Fruit fly (Drosophila melanogaster) whole organism, embryonic: ENCODE data around the gene CG31365.

Experiments used
- CG13287 ChIP-seq: fragments of 200-800 bp; sonication (Bioruptor generic); IDR thresholded peaks from 2 replicates; pipeline ENCODE4 v1.3.6; 2022; ENCODE audit warnings: missing biosample characterization, missing genetic modification characterization; ENCODE audit not compliant: partially characterized antibody
- CG13775 ChIP-seq: fragments of 200-800 bp; sonication (Bioruptor generic); optimal IDR thresholded peaks from 3 replicates; lab custom pipeline; 2017; ENCODE audit warnings: missing biosample characterization, mild to moderate bottlenecking, missing genetic modification characterization
- CG7928 ChIP-seq: fragments of 200-800 bp; sonication (Bioruptor generic); optimal IDR thresholded peaks from 2 replicates; lab custom pipeline; 2017; ENCODE audit warnings: missing biosample characterization, mild to moderate bottlenecking, missing genetic modification characterization
- Scr ChIP-seq: fragments of 200-800 bp; sonication (Bioruptor generic); IDR thresholded peaks from 2 replicates; pipeline ENCODE4 v1.3.6; 2022; ENCODE audit warnings: missing biosample characterization, missing genetic modification characterization; ENCODE audit not compliant: partially characterized antibody
- hkb ChIP-seq, 2 experiments: fragments of 200-800 bp in 1 of 2; fragments of >200 bp in 1 of 2; sonication (Bioruptor generic) in 1 of 2; IDR thresholded peaks in 1 of 2; optimal IDR thresholded peaks in 1 of 2; 2 replicates each; pipeline versions ENCODE4 v1.3.6 to Lab custom; 2017 to 2022; ENCODE audit warnings: missing biosample characterization in 1 of 2, missing genetic modification characterization in 1 of 2
- pan ChIP-seq, 4 experiments: fragments of >200 bp in 3 of 4; fragments of 200-800 bp in 1 of 4; sonication (Bioruptor generic) in 1 of 4; optimal IDR thresholded peaks in 3 of 4; IDR thresholded peaks in 1 of 4; 2 replicates each; pipeline versions ENCODE4 v1.3.6 to Lab custom; 2017 to 2022; ENCODE audit warnings: missing biosample characterization in 2 of 4, missing genetic modification characterization in 2 of 4, mixed read lengths in 1 of 4
- shn ChIP-seq: fragments of 200-800 bp; sonication (Bioruptor generic); optimal IDR thresholded peaks from 3 replicates; lab custom pipeline; 2016; ENCODE audit warnings: missing biosample characterization, missing genetic modification characterization
- zen2 ChIP-seq: fragments of 200-800 bp; sonication (Bioruptor generic); IDR thresholded peaks from 3 replicates; pipeline ENCODE4 v1.3.6; 2022; ENCODE audit warnings: missing biosample characterization, missing genetic modification characterization; ENCODE audit not compliant: partially characterized antibody

DNA sequence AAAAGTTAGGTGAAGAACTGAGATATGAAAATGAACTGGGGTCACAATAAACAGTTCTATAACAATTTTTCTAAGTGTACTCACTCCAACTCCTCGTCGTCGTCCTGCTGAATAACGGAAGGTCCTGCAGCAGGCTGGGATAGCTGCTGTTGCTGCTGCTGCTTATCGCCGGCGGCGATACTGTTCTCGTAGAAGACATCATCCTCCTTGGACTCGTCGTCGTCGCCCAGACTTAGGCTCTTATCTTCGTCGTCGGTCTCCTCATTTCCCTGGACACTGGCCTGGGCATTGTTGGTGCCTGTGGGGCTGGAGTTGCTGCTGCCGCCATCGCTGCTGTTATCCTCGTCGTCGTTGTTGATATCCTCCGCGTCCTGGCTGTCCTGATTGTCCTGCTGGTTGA, 45.0 kb downstream of the CG31365 start:
- TF ChIP-seq Scr (GFP tag; lab: Robert Waterston, UW) (no peak), shn (GFP tag; lab: Kevin White, UChicago) (no peak), hkb (optimal IDR thresholded peaks at IDR 0.05; lab: Kevin White, UChicago) (no peak), hkb (GFP tag; IDR thresholded peaks at IDR 0.05; lab: Robert Waterston, UW) (no peak), CG13287 (GFP tag; lab: Robert Waterston, UW) (no peak), CG13775 (GFP tag; lab: Kevin White, UChicago) (no peak), pan (optimal IDR thresholded peaks at IDR 0.05; lab: Kevin White, UChicago) (no peak), pan (GFP tag; optimal IDR thresholded peaks at IDR 0.05 in 1 of 2, IDR thresholded peaks at IDR 0.05 in 1 of 2) (no peak), CG7928 (GFP tag; lab: Kevin White, UChicago) (no peak), zen2 (no peak)
